Fruit fly (Drosophila melanogaster): Measurements from ENCODE around the gene CG1387.

The CG1387 gene

DNA sequence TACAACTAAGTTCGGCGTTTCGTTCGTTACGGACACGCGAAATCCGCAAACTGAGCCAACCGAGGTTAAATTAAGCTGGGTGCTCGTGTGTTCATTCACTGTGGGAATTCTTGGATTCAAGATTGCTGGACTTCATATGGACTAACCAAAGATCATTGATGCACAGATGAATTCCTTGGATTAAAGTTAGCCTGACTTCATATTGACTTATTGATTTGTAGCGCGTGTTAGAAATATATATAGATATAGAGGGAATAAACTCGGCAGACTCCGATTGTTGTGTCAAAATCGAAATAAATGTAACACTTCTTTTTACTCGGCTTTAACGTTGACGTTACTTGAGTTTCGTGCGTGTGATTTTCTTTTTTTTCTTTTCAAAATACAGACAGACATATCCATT, at the start of gene CG1387:
CG1387 (plus strand) TSS at position 301 of the 400 bp plus-strand sequence.
- no peak for TF ChIP-seq noc (tag; optimal IDR thresholded peaks at IDR 0.05)

DNA sequence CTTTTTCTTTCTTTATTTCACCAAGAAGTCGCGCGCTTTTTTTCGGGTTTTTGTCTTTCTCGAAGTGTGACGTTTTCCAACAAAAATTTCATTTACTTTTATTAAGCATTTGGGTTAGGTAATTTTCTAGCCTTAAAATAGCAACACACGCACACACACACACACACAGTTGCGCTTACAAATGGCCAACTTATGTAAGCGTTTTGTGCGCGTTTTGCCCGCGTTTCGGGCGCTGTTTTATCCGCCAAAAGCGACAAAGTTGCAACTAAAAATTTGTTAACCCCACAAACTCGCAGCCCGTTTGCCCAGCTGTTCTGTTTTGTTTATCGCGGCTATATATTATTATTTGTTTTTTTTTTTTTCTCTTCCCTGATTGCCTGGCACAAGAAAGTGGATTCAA, 19.3 kb upstream of the CG1387 start:
- no peak for TF ChIP-seq noc (tag; optimal IDR thresholded peaks at IDR 0.05)

DNA sequence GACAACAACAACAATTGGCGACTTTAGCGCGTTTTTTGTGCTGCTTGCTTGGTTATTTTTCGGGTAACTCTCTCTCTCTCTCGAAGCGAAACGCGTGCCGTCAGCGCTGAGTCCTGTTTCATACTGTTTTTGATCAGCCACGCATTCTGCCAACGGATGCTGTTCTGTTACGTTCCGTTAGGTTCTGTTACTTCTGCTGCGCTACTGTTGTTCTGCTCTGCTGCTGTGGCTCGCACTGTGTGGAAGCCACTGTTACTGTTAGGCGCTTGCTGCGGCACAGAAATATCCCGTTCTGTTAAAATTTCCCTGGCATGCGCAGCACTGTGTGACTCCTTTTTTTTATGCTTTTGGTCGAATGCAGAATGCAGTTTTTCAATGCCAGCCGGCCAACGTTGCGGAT, 18.5 kb upstream of the CG1387 start, which contains the start of gene nAChRalpha3:
nAChRalpha3 (minus strand) TSS at position 101 of the 400 bp plus-strand sequence.
- no peak for TF ChIP-seq noc (tag; optimal IDR thresholded peaks at IDR 0.05)

DNA sequence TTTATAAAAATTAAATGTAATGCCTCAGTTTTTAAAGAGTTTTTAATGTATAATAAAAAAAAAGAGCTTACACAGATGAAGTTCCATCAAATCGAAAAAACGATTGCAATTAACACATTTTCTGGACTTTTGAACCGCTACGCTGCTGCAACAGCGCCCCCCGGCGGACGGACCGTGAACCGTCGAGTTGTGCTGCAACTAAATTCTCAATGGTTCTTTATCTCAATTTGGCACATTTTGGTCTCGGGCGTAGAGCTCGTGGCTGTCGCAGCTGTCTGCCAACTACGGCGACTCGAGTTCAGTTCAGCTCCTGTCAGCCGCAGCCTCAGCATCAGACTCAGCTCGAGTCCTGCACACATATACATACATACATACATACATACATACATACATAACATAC, 13.9 kb upstream of the CG1387 start:
- no peak for TF ChIP-seq noc (tag; optimal IDR thresholded peaks at IDR 0.05)

DNA sequence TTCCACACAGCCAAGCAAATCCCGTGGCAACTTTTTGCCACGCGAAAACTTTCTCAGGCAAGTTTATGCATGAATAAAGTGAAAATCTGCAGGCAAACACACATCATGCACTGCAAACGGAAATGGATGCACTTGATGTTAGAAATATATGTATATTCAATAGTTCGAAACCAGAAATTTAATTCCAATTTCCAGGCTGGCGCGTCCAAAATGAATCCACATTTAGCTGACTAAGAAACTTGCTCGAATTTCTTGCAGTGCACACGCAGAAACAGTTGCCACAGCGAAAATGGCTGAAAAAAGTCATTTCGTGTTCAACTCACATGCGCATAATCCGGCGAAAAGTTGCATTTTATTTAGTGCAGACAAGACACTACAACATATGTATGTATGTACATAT, 11.0 kb downstream of the CG1387 start:
- TF ChIP-seq noc (tag; optimal IDR thresholded peaks at IDR 0.05), result no peak

DNA sequence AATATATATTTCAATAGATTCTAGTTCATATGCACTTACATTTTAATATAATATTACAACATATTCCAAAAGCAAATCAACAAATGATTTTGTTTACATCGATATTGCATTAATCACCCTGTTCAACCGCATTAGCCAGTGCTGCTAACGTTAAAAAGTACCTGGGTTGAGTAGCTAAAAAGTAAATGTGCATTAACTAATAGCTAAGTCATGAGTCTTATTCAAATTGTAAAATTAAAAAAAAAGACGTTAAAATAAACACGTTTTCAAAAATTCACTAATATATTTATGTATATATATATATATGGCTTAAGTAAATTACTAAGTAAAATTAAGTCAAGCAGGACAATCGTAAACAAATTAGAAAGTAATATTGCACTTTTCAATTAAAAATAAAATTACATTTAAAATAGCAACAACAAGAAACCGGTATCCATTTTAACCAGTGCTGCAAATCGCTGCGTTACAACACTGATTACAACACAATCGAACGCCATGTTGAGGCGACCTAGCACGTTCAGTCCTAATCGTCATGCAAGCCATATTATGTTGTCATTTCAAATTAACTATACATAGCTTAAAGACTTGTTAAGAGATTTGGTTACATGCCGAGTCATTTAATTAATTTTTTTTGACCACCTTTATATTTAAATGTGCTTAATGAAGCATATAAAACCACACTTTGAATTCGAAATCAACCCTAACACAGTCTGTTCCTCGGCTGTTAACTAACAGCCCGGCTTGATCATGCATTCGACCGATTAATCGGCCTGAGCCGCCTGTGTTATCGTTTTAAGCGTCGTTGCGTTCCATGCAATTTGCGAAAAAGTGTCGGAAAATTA, 12.8 kb downstream of the CG1387 start, which contains the start of gene CG10555:
CG10555 (plus strand) TSS at position 764 of the 842 bp plus-strand sequence.
- peak; percentile 68 for TF ChIP-seq noc (tag; optimal IDR thresholded peaks at IDR 0.05)

DNA sequence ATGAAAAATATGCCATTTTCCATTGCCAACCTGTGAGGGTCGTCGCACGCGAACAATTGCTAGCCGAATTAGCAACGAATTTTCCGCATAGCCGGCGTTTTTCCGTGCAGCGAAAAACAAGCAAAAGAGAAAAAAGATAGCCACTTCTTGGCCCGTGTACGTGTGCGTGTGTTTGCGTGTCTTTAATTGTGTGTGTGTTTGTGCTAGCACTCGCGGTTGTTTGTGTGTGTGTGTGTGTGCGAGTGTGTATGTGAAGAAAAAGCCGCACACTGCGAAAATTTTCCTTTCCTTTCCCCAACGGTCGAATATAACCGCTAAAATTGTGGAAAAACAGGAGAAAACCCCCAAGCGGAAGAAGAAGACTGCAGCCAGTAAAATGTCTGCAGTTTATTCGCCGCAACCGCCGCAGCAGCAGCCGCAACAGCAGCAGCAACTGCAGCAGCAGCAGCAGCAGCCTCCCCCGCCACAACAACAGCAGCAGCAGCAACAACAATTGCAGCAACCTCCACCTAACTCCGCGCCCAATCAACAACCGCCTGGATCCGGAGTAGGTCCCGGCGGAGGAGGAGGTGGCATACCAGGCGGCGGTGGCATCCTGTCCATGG, 13.5 kb downstream of the CG1387 start:
- TF ChIP-seq noc (tag; optimal IDR thresholded peaks at IDR 0.05), result no peak

DNA sequence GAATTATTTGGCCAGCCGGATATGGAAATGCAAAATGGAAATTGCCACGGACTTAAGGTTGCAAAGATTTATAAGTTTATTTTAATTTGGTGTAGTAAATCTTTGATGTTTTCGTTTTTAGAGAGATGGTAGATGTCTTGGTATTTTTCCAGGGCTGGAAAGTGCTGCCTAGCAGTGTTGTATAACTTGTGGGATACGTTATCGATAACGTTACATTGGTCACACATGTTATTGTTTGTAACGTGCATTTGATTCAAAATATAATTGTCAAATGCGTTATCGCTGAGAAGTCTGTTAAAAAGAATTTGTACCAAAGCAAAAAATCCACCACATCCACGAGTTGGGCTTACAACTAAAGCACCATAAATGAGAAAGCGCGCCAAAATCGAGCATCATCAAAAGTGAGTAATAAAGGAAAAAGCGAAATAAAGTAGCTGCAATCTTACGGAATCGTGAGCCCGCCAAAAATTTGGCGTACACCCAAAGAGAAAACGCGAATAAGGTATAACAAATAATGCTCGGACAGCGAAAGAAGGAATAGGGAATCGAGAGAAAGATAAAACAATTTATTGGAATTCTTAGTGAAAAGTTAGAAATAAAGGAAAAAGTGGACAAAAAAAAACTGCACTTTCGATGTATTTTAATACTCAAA, 21.7 kb downstream of the CG1387 start, which contains the start of gene PIG-T:
PIG-T (minus strand) TSS at position 140 of the 652 bp plus-strand sequence.
- no peak for TF ChIP-seq noc (tag; optimal IDR thresholded peaks at IDR 0.05)

DNA sequence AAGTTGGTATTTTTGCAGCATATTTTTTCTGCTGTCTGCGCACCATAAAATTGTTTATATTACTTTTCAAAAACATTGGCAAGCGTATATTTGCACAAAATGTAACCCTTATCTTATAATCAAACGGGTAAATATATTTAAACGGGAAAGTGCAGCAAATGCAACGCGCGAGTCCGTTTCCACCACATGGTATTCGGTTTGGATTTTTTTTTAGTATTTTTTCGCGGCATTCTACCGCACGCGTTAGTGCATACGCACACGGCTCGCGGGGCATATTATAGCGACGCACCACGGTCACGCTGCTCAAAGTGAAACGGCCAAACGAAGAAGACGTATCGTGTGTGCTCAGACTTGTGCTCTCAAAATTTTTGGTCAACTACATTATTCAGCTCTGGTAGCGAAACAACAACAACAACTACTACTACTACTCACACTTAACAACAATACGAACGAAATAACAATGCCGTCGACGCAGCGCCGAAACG, 23.4 kb downstream of the CG1387 start, which contains the start of gene Trf2:
Trf2 (plus strand) TSS at position 302 of the 485 bp plus-strand sequence.
- no peak for TF ChIP-seq noc (tag; optimal IDR thresholded peaks at IDR 0.05)

DNA sequence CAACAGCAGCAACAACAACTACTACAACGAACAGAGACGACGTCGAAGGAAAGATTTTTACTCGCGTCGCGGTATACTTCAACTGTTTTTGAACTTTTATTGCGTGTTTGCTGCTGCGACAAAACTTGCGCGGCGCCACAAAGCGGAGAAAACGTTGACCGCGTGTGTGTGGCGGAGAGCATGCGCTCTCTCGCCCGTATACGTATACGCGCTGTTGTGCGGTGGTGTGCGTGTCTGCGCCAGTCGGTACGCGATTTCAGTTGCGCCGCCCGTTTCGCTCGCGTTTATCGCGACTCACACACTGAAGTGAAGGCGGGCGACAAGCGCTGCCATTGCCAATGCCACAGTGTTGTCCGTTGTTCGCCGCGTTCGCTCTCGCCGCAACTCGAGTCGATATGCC, 24.2 kb downstream of the CG1387 start:
- TF ChIP-seq noc (tag; optimal IDR thresholded peaks at IDR 0.05), result peak; percentile 65

DNA sequence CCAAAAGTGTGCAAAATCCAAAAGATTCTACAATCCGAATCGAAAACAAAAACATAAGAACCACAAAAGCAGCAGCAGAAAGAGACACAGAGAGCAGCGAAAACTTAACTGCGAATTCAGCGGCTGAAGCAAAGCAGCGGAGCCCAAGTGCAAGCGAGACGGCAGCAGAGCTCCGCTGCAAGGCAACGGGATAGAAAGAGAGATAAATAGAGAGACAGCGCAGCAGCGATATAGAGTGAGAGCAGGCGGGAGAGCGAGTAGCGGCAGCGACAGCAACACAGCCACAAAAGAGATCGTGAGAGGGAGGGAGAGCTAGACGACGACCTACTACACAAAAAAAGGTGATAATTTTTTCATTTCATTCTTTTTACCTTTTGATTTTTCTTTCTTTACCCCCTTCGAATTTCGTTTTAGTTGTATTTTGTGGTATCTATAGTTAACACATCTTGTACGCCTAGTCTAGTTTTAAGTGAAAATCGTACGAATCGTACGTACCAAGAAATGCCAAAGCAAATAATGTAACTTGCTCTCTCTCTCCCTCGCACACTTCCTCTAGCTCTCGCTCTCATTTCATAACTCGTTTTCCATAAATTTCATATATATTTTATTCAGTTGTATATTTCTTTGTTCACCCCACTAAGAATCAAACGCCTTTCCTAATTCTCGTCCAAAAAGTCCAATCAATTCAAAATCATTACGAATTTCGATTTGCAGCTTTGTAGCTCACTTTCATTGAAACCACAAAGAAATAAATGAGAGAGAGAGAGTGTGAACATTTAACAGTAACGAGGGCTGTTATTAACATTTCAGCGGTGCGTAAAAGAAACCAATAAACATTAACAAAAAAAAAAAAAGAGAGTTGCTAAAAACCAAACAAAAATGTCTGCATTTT, 25.0 kb downstream of the CG1387 start:
- TF ChIP-seq noc (tag; optimal IDR thresholded peaks at IDR 0.05), result no peak

DNA sequence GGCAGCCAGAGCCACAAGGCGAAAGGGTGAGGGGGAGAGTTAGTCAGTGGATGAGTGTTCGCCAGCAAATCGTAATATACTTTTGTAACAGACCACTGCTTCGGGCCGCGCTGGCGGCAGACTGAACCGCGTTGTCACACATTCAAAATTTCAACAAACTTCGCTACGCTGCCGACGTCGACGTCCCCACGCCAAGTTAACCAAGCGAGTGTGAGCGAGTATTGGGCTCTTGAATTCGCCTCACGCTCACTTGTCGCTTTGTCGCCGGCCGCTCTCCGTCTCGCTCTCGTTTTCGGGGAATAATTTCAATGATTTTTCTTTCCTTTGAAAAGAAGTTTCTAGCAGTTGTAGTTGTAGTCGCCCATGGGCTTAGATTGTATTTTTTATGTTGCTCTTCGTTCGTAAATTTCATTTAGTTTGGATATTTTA, 26.0 kb downstream of the CG1387 start, which contains the start of gene lawc:
lawc (minus strand) TSS at position 127 of the 429 bp plus-strand sequence.
- peak; percentile 44 for TF ChIP-seq noc (tag; optimal IDR thresholded peaks at IDR 0.05)

DNA sequence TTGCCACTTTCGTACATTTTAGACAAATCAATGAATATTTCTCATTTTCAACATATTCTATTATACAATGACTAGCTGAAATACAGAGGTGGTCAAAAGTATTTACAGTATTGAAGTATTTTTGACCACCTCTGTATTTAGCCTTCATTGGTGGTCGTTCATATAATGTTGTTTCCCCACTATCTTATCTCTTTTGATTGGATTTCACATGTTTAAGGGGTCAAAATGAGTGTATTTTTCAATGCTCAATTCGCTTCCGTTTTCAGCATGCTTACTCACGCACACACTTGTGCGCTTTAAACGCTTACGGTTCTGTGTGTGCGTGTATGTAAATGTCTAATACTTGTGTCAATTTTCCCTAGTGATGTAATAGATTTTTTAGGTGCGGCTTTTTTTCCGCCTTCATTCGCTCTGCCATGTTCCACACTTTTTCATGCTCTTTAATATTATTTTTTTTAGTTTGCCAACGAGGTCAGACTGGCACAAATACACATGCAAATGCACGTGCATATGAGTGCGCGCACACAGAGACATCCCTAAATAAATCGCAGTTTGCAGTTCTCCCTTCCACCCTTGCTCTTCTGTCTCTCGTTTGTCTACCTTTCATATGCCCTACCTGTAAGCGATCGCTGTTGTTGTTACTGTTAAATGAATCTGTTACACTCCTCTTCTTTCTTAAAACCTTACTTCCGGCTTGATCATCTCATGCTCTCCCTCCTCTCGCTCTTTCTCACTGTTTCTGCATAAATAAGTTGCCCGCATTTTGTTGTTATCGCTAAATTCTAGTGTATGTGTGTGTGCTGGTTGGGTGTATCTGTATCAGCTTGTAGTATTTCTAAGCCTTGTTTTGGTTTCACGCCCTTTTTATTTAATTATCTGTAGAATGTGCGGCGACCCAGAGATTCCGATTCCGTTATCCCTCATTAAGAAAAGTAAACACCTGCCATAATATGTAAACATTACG, 26.9 kb downstream of the CG1387 start:
- TF ChIP-seq noc (tag; optimal IDR thresholded peaks at IDR 0.05), result no peak
